Fruit fly (Drosophila melanogaster): Measurements from ENCODE around the gene Vm26Ac.

Gene Vm26Ac

dm6 chr2L:5980862-5981432, 22.5 kb upstream of the Vm26Ac start, which contains the start of gene chic:
chic (minus strand) TSS chr2L:5981018.
- TF ChIP-seq CG17801 (GFP tag; optimal IDR thresholded peaks at IDR 0.05; ENCODE audit: partially characterized antibody), result peak; percentile 43

dm6 chr2L:5979957-5980861, 21.8 kb upstream of the Vm26Ac start:
- TF ChIP-seq CG17801 (GFP tag; optimal IDR thresholded peaks at IDR 0.05; ENCODE audit: partially characterized antibody), result peak; percentile 70

dm6 chr2L:5979055-5979399, 20.6 kb upstream of the Vm26Ac start:
- no peak for TF ChIP-seq CG17801 (GFP tag; optimal IDR thresholded peaks at IDR 0.05; ENCODE audit: partially characterized antibody)

dm6 chr2L:5978333-5979054, 20.1 kb upstream of the Vm26Ac start:
- no peak for TF ChIP-seq CG17801 (GFP tag; optimal IDR thresholded peaks at IDR 0.05; ENCODE audit: partially characterized antibody)

DNA sequence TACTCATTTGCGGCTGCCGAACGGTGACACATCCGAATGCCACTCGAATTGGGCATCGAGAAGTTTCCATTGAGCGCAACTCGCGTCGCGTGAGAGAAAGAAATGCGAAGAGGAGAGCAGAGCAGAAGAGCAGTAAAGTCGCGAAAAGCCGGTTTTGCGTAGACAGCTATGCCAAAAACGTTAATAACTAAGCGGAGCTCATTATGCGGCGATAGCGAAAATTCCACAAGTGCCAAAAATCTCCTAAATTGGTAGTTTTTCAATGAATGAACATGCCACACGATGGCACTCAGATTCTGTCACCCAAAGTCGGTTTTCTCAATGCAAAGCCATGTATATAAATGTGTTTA, 19.3 kb upstream of the Vm26Ac start:
- no peak for TF ChIP-seq CG17801 (GFP tag; optimal IDR thresholded peaks at IDR 0.05; ENCODE audit: partially characterized antibody)

DNA sequence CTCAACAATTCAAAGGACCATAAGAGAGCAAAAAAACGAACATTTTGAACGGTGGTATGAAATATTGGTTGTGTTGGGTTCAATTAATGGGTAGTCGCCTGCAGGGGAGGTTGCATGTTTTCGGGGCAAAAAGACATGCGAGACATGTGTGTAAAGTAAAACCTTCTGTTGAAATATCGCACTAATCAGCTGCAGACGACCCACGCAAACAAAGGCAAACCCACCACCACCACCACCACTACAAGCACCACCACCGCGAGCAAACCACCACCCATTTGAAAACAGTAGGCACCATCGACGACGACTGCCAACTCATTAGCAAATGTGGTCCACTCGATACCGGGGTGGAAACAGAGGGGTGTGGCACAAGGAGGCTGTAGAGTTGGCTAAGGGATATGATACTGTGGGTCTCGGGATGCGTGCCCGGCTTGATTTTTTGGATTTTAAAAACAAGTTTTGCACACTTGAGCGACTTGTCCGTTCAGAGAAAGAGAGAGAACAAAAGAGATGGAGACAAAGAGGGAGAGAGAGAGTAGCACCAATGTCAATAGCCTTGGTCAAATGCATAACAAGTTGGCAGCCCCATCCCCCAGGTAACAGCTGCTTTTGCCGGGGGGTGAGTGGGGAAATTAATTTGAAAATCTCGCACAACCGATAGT, 18.8 kb upstream of the Vm26Ac start:
- TF ChIP-seq CG17801 (GFP tag; optimal IDR thresholded peaks at IDR 0.05; ENCODE audit: partially characterized antibody), result no peak

dm6 chr2L:5975601-5976000, 17.2 kb upstream of the Vm26Ac start:
- TF ChIP-seq CG17801 (GFP tag; optimal IDR thresholded peaks at IDR 0.05; ENCODE audit: partially characterized antibody), result no peak

dm6 chr2L:5975025-5975539, 16.7 kb upstream of the Vm26Ac start:
- no peak for TF ChIP-seq CG17801 (GFP tag; optimal IDR thresholded peaks at IDR 0.05; ENCODE audit: partially characterized antibody)

- TF ChIP-seq CG17801 (GFP tag; optimal IDR thresholded peaks at IDR 0.05; ENCODE audit: partially characterized antibody), result no peak
These were observed 15.7 kb upstream of the Vm26Ac start for dm6 chr2L:5974122-5974521.

DNA sequence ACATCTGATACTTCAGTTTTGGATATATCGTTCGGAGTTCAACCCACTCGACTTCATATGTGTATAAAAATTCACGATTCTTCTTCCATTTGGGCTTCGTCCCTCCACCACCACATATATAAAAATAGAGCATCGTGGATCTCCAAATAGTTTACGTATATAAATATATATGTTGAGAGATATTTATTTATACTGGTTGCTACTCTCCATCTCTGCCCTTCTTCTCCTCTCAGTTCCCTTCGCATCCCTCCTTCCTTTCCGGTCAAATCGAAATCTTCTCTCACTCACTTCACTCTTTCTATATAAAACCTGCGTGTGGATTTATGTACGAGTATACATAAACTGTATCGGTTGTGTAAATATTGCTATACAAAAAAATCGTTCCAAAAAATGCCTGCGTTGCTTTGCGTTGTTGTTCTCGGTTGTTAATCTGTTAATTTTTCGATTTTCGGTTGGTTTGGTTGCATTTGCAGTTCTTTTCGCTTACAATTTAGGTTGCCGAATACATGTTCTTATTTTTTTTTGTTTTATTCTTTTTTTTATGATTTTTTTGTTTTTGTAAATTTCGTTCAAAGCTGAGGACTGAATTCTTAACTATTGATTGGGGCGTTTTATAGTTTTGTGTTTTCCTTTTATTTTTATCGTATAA, 14.3 kb upstream of the Vm26Ac start:
- TF ChIP-seq CG17801 (GFP tag; optimal IDR thresholded peaks at IDR 0.05; ENCODE audit: partially characterized antibody), result no peak

DNA sequence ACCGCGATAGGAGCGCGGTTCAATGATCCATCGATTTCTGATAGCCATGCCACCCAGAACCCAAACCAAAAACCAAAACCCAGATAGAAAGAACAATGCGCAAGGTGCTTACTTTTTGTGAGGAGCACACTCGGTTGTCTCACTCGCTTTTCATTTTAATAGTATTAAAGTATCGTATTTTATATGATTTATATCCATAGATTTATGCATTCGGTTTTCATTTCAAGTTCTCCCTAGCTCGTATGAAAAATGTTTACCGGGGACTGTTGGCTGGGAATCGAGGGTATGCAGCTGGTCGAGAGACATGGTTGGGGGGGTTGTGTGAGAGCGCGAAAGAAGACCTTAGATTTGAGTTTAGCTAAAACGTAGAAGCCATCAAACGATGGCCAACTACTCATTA, 13.6 kb upstream of the Vm26Ac start:
- TF ChIP-seq CG17801 (GFP tag; optimal IDR thresholded peaks at IDR 0.05; ENCODE audit: partially characterized antibody), result peak; percentile 0

DNA sequence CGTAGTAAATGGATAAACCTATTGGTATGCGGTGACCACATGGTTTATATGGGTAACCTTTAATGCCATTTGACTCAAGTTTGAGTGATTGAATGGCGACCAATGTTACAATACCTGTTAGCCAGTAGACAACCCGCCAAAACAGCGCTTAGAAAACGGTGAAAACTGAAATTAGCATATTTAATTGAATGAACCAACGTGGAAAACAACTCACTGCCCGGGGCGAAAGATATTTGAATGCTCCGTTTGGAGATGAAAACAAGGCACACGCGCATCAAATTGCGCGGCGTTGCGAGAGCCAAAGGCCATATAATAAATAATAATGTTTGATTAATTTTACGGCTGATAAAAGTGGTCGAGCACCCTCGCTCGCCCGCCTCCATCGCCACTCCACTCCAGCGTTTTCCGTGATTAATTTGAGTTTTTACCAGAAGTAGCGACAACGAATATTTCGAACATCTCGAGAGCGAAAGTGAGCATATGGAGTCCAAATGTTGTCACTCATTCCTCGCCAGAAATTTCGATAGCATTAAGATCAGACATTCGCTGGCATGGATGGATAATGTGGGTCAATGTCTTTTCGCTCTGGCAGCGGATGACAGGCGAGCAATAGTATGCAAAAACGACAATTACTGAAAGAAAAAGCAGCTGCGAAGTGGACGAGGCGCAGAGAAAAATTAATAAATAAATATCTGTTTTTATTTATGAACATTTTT, 12.8 kb upstream of the Vm26Ac start:
- TF ChIP-seq CG17801 (GFP tag; optimal IDR thresholded peaks at IDR 0.05; ENCODE audit: partially characterized antibody), result no peak

DNA sequence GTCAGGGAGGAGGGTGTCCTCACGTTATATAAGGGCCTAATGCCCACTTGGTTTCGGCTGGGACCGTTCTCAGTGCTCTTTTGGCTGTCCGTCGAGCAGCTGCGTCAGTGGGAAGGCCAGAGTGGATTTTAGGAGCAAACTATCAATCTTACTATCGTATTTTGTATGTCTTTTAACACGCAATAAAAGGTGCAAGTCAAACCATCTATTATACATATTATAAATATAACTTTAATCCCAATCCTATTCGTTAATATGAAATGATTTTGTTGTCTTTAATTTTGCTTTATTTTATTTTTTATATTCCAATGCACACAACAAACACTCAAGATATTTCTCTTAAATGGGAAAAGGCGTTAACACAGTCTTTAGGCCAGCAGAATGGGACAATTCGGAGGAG, 11.1 kb upstream of the Vm26Ac start, which contains the start of gene Ucp4B:
Gene Ucp4B, plus strand, starts transcription at position 301 of the 400 bp plus-strand sequence.
- no peak for TF ChIP-seq CG17801 (GFP tag; optimal IDR thresholded peaks at IDR 0.05; ENCODE audit: partially characterized antibody)

Data from ovary, adult (tissue).